Fruit fly (Drosophila melanogaster) whole organism: ENCODE results near the gene Or22a.

Source experiments
- CG8478 ChIP-seq: fragments of >200 bp; optimal IDR thresholded peaks from 2 replicates; lab custom pipeline; 2018; ENCODE audit warnings: inconsistent platforms
- Dll ChIP-seq: fragments of >200 bp; optimal IDR thresholded peaks from 2 replicates; lab custom pipeline; 2017
- EcR ChIP-seq, 2 experiments: fragments of >200 bp; optimal IDR thresholded peaks; 2 replicates each; lab custom pipeline; 2017; ENCODE audit warnings: missing biosample characterization in 2 of 2, missing genetic modification characterization in 2 of 2, missing genetic modification reagents in 2 of 2
- psq ChIP-seq: fragments of >200 bp; optimal IDR thresholded peaks from 2 replicates; lab custom pipeline; 2017
- usp ChIP-seq: fragments of >200 bp; optimal IDR thresholded peaks from 2 replicates; lab custom pipeline; 2017; ENCODE audit warnings: missing biosample characterization, missing genetic modification characterization, mixed read lengths

DNA sequence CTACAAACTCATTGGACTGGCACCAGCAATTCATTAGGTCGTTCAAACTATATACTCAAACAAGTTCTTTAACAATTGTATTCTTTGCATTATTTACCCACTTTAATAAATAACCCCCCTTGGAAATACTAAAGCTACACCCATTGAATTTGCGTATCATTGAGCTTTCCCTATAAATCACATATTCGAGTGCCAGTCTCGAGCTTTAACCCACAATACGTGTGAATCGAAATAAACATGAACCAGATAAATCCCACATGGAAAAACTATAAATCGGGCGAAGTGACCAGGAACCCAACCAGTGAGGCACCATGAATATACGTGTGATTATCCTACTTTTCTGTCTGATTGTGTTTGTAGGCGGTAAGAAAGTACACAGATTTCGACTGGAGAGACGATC is 23.3 kb upstream of the Or22a start, which contains the start of gene CG31661:
- TF ChIP-seq psq (lab: Kevin White, UChicago), result no peak
- no peak for TF ChIP-seq CG8478 (lab: Kevin White, UChicago)
- TF ChIP-seq usp (GFP tag; lab: Kevin White, UChicago), result no peak
- TF ChIP-seq EcR (GFP tag; optimal IDR thresholded peaks at IDR 0.05; lab: Kevin White, UChicago), result no peak
- no peak for TF ChIP-seq Dll
